Fruit fly (Drosophila melanogaster) whole organism, embryonic: ENCODE data around the gene CG31897.

Source experiments
- Abd-B ChIP-seq: fragments of 200-800 bp; sonication (Bioruptor generic); optimal IDR thresholded peaks from 2 replicates; lab custom pipeline; 2018; ENCODE audit warnings: missing biosample characterization, mild to moderate bottlenecking, missing genetic modification characterization, moderate library complexity
- Ada2b ChIP-seq: fragments of 200-800 bp; sonication (Bioruptor generic); IDR thresholded peaks from 2 replicates; pipeline ENCODE4 v1.3.6; 2022; ENCODE audit warnings: missing biosample characterization, missing genetic modification characterization
- Adf1 ChIP-seq: fragments of 200-800 bp; sonication (Bioruptor generic); IDR thresholded peaks from 2 replicates; pipeline ENCODE4 v1.3.6; 2022; ENCODE audit warnings: missing biosample characterization, missing genetic modification characterization
- Antp ChIP-seq: fragments of 200-800 bp; sonication (Bioruptor generic); optimal IDR thresholded peaks from 3 replicates; lab custom pipeline; 2016; ENCODE audit warnings: missing biosample characterization, missing genetic modification characterization
- B-H2 ChIP-seq: fragments of 200-800 bp; sonication (Bioruptor generic); optimal IDR thresholded peaks from 2 replicates; lab custom pipeline; 2018; ENCODE audit warnings: missing biosample characterization, mild to moderate bottlenecking, missing genetic modification characterization
- CG1024 ChIP-seq: fragments of 200-800 bp; sonication (Bioruptor generic); IDR thresholded peaks from 2 replicates; pipeline ENCODE4 v1.3.6; 2022; ENCODE audit warnings: missing biosample characterization, missing genetic modification characterization
- CG12769 ChIP-seq: fragments of 200-800 bp; sonication (Bioruptor generic); optimal IDR thresholded peaks from 2 replicates; lab custom pipeline; 2019; ENCODE audit warnings: missing biosample characterization, mild to moderate bottlenecking, missing genetic modification characterization, moderate library complexity
- CG12942 ChIP-seq: fragments of 200-800 bp; sonication (Bioruptor generic); optimal IDR thresholded peaks from 3 replicates; lab custom pipeline; 2016; ENCODE audit warnings: missing biosample characterization, missing genetic modification characterization
- CG14860 ChIP-seq: fragments of 200-800 bp; sonication (Bioruptor generic); IDR thresholded peaks from 3 replicates; pipeline ENCODE4 v1.3.6; 2022; ENCODE audit warnings: missing biosample characterization, missing genetic modification characterization; ENCODE audit not compliant: partially characterized antibody
- CG1529 ChIP-seq: fragments of 200-800 bp; sonication (Bioruptor generic); optimal IDR thresholded peaks from 3 replicates; lab custom pipeline; 2018; ENCODE audit warnings: missing biosample characterization, missing genetic modification characterization
- CG16813 ChIP-seq: fragments of 200-800 bp; sonication (Bioruptor generic); IDR thresholded peaks from 3 replicates; pipeline ENCODE4 v1.3.6; 2022; ENCODE audit warnings: missing biosample characterization, missing genetic modification characterization; ENCODE audit not compliant: partially characterized antibody
- CG2116 ChIP-seq: fragments of 200-800 bp; sonication (Bioruptor generic); optimal IDR thresholded peaks from 3 replicates; lab custom pipeline; 2018; ENCODE audit warnings: missing biosample characterization, mild to moderate bottlenecking, missing genetic modification characterization
- CG2202 ChIP-seq: fragments of 200-800 bp; sonication (Bioruptor generic); optimal IDR thresholded peaks from 2 replicates; lab custom pipeline; 2018; ENCODE audit warnings: missing biosample characterization, mild to moderate bottlenecking, missing genetic modification characterization
- CG3163 ChIP-seq: fragments of 200-800 bp; sonication (Bioruptor generic); optimal IDR thresholded peaks from 3 replicates; lab custom pipeline; 2016; ENCODE audit warnings: missing biosample characterization, missing genetic modification characterization
- CG32772 ChIP-seq: fragments of 200-800 bp; sonication (Bioruptor generic); IDR thresholded peaks from 2 replicates; pipeline ENCODE4 v1.3.6; 2022; ENCODE audit warnings: missing biosample characterization, missing genetic modification characterization
- CG6254 ChIP-seq: fragments of 200-800 bp; sonication (Bioruptor generic); optimal IDR thresholded peaks from 3 replicates; lab custom pipeline; 2017; ENCODE audit warnings: mild to moderate bottlenecking, missing biosample characterization, missing genetic modification reagents, missing genetic modification characterization
- CG8944 ChIP-seq: fragments of 200-800 bp; sonication (Bioruptor generic); optimal IDR thresholded peaks from 3 replicates; lab custom pipeline; 2016; ENCODE audit warnings: missing biosample characterization, missing genetic modification characterization
- CG9876 ChIP-seq: fragments of 200-800 bp; sonication (Bioruptor generic); optimal IDR thresholded peaks from 2 replicates; lab custom pipeline; 2016; ENCODE audit warnings: missing biosample characterization, missing genetic modification characterization
- D ChIP-seq, 2 experiments: fragments of 200-800 bp in 1 of 2; fragments of >200 bp in 1 of 2; sonication (Bioruptor generic) in 1 of 2; optimal IDR thresholded peaks; 2 replicates in 1 of 2; 3 replicates in 1 of 2; lab custom pipeline; 2017; ENCODE audit warnings: mild to moderate bottlenecking in 1 of 2, missing biosample characterization in 1 of 2, missing genetic modification characterization in 1 of 2, missing genetic modification reagents in 1 of 2
- D19A ChIP-seq: fragments of 200-800 bp; optimal IDR thresholded peaks from 3 replicates; lab custom pipeline; 2019; ENCODE audit warnings: missing biosample characterization, mild to moderate bottlenecking, missing genetic modification characterization, moderate library complexity
- E2f2 ChIP-seq: fragments of 200-800 bp; sonication (Bioruptor generic); IDR thresholded peaks from 2 replicates; pipeline ENCODE4 v1.3.6; 2022; ENCODE audit warnings: missing biosample characterization, missing genetic modification characterization
- Hr39 ChIP-seq: fragments of >200 bp; optimal IDR thresholded peaks from 2 replicates; lab custom pipeline; 2017
- Mrtf ChIP-seq: fragments of 200-800 bp; sonication (Bioruptor generic); IDR thresholded peaks from 3 replicates; pipeline ENCODE4 v1.3.6; 2022; ENCODE audit warnings: missing biosample characterization, missing genetic modification characterization
- NC2α ChIP-seq: fragments of 200-800 bp; sonication (Bioruptor generic); optimal IDR thresholded peaks from 2 replicates; lab custom pipeline; 2016; ENCODE audit warnings: missing biosample characterization, missing genetic modification characterization
- NfI ChIP-seq: fragments of 200-800 bp; sonication (Bioruptor generic); optimal IDR thresholded peaks from 3 replicates; lab custom pipeline; 2018; ENCODE audit warnings: missing biosample characterization, mild to moderate bottlenecking, missing genetic modification characterization, moderate library complexity
- Opbp ChIP-seq: fragments of 200-800 bp; sonication (Bioruptor generic); IDR thresholded peaks from 3 replicates; pipeline ENCODE4 v1.3.6; 2022; ENCODE audit warnings: missing biosample characterization, missing genetic modification characterization; ENCODE audit not compliant: partially characterized antibody
- Ptx1 ChIP-seq: fragments of 200-800 bp; sonication (Bioruptor generic); IDR thresholded peaks from 2 replicates; pipeline ENCODE4 v1.3.6; 2022; ENCODE audit warnings: missing biosample characterization, missing genetic modification characterization
- Trl ChIP-seq, 3 experiments: fragments of >200 bp in 2 of 3; fragments of 200-800 bp in 1 of 3; sonication (Bioruptor generic) in 1 of 3; optimal IDR thresholded peaks; 2 replicates in 1 of 3; 3 replicates in 2 of 3; lab custom pipeline; 2016 to 2017; ENCODE audit warnings: missing biosample characterization in 1 of 3, missing genetic modification characterization in 1 of 3
- ase ChIP-seq: fragments of 200-800 bp; sonication (Bioruptor generic); IDR thresholded peaks from 3 replicates; pipeline ENCODE4 v1.3.6; 2022; ENCODE audit warnings: missing biosample characterization, missing genetic modification characterization
- ato ChIP-seq: fragments of 200-800 bp; sonication (Bioruptor generic); IDR thresholded peaks from 2 replicates; pipeline ENCODE4 v1.3.6; 2022; ENCODE audit warnings: missing biosample characterization, missing genetic modification characterization; ENCODE audit not compliant: partially characterized antibody
- bsh ChIP-seq, 2 experiments: fragments of 200-800 bp; sonication (Bioruptor generic); optimal IDR thresholded peaks; 2 replicates each; lab custom pipeline; 2017 to 2018; ENCODE audit warnings: mild to moderate bottlenecking in 2 of 2, missing biosample characterization in 2 of 2, missing genetic modification characterization in 2 of 2, moderate library complexity in 1 of 2
- caup ChIP-seq: fragments of 200-800 bp; sonication (Bioruptor generic); optimal IDR thresholded peaks from 3 replicates; lab custom pipeline; 2017; ENCODE audit warnings: missing biosample characterization, mild to moderate bottlenecking, missing genetic modification characterization, moderate library complexity; ENCODE audit not compliant: severe bottlenecking
- chm ChIP-seq: fragments of 200-800 bp; sonication (Bioruptor generic); IDR thresholded peaks from 2 replicates; pipeline ENCODE4 v1.3.6; 2022; ENCODE audit warnings: missing biosample characterization, missing genetic modification characterization
- ci ChIP-seq: fragments of 200-800 bp; sonication (Bioruptor generic); IDR thresholded peaks from 3 replicates; pipeline ENCODE4 v1.3.6; 2022; ENCODE audit warnings: missing biosample characterization, missing genetic modification characterization
- corto ChIP-seq: fragments of 200-800 bp; sonication (Bioruptor generic); optimal IDR thresholded peaks from 2 replicates; lab custom pipeline; 2016; ENCODE audit warnings: missing biosample characterization, mild to moderate bottlenecking, missing genetic modification characterization, moderate library complexity
- gcm2 ChIP-seq: fragments of 200-800 bp; sonication (Bioruptor generic); optimal IDR thresholded peaks from 2 replicates; lab custom pipeline; 2016; ENCODE audit warnings: missing biosample characterization, missing genetic modification characterization
- nerfin-1 ChIP-seq: fragments of 200-800 bp; sonication (Bioruptor generic); optimal IDR thresholded peaks from 3 replicates; lab custom pipeline; 2019; ENCODE audit warnings: missing biosample characterization, mild to moderate bottlenecking, missing genetic modification characterization, moderate library complexity
- nom ChIP-seq: fragments of 200-800 bp; sonication (Bioruptor generic); optimal IDR thresholded peaks from 2 replicates; lab custom pipeline; 2017; ENCODE audit warnings: missing biosample characterization, missing genetic modification characterization, mild to moderate bottlenecking, moderate library complexity, missing genetic modification reagents
- otp ChIP-seq: fragments of 200-800 bp; sonication (Bioruptor generic); IDR thresholded peaks from 3 replicates; pipeline ENCODE4, ENCODE4 v1.3.6; 2022; ENCODE audit warnings: missing biosample characterization, missing genetic modification characterization
- pita ChIP-seq: fragments of 200-800 bp; sonication (Bioruptor generic); optimal IDR thresholded peaks from 2 replicates; lab custom pipeline; 2017; ENCODE audit warnings: missing biosample characterization, mild to moderate bottlenecking, missing genetic modification characterization
- rib ChIP-seq: fragments of 200-800 bp; sonication (Bioruptor generic); IDR thresholded peaks from 2 replicates; pipeline ENCODE4 v1.3.6; 2022; ENCODE audit warnings: missing biosample characterization, missing genetic modification characterization
- sens ChIP-seq: fragments of 200-800 bp; sonication (Bioruptor generic); peaks from one replicate; lab custom pipeline; 2016; ENCODE audit warnings: missing biosample characterization, missing genetic modification characterization
- sens-2 ChIP-seq: fragments of 200-800 bp; sonication (Bioruptor generic); IDR thresholded peaks from 2 replicates; pipeline ENCODE4 v1.3.6; 2022; ENCODE audit warnings: missing biosample characterization, missing genetic modification characterization
- sqz ChIP-seq: fragments of 200-800 bp; sonication (Bioruptor generic); optimal IDR thresholded peaks from 3 replicates; lab custom pipeline; 2018; ENCODE audit warnings: missing biosample characterization, mild to moderate bottlenecking, missing genetic modification characterization
- vvl ChIP-seq: fragments of 200-800 bp; sonication (Bioruptor generic); IDR thresholded peaks from 2 replicates; pipeline ENCODE4 v1.3.6; 2022; ENCODE audit warnings: missing biosample characterization, missing genetic modification characterization

Gene CG31897

DNA sequence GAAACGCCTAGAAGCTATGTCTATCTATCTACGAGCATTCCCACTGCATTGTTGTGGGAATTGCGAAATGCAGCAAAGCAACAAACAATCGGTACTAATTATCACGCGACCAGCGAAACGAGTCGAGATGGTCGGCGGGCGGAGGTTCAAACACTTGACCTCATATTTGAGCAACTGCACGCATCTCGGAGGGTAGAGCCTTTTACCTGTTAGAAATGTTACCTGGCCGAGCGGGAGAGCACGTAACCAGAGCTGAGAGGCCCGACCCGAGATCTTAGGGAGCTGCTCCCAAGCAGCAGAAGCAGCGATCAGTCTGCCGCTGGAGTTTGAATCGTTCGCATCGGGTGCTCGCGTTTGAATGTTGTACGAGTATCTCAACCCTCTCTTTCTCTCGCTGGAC lies 36.1 kb downstream of the CG31897 start (continued):
- TF ChIP-seq B-H2 = no peak
- TF ChIP-seq Ada2b (GFP tag; lab: Robert Waterston, UW) = no peak
- TF ChIP-seq caup (GFP tag; lab: Kevin White, UChicago) = no peak
- no peak for TF ChIP-seq pita (GFP tag; lab: Kevin White, UChicago)
- no peak for TF ChIP-seq corto
- TF ChIP-seq nerfin-1 (tag; lab: Kevin White, UChicago) = no peak
- TF ChIP-seq sens-2 (GFP tag; lab: Robert Waterston, UW) = no peak
- TF ChIP-seq CG14860 (GFP tag; lab: Robert Waterston, UW) = no peak; the same call in 2 of the 3 replicates
- TF ChIP-seq Abd-B = no peak
- no peak for TF ChIP-seq bsh (GFP tag; optimal IDR thresholded peaks at IDR 0.05; lab: Kevin White, UChicago)
- TF ChIP-seq gcm2 = no peak
- TF ChIP-seq otp (GFP tag; lab: Robert Waterston, UW) = no peak
- TF ChIP-seq Hr39 (lab: Kevin White, UChicago) = no peak
- TF ChIP-seq E2f2 = peak; percentile 30; the same call in 1 of the 2 replicates
- TF ChIP-seq nom (GFP tag; lab: Kevin White, UChicago) = no peak
- no peak for TF ChIP-seq CG1024 (GFP tag; lab: Robert Waterston, UW)
- no peak for TF ChIP-seq CG3163 (GFP tag; lab: Kevin White, UChicago)
- no peak for TF ChIP-seq Adf1 (GFP tag; lab: Robert Waterston, UW)
- no peak for TF ChIP-seq Ptx1
- TF ChIP-seq CG6254 (GFP tag; lab: Kevin White, UChicago) = no peak
- TF ChIP-seq rib (GFP tag; lab: Robert Waterston, UW) = no peak
- TF ChIP-seq ato (GFP tag; lab: Robert Waterston, UW) = no peak
- no peak for TF ChIP-seq D19A (tag; lab: Kevin White, UChicago)
- no peak for TF ChIP-seq sqz (GFP tag; lab: Kevin White, UChicago)
- TF ChIP-seq D (optimal IDR thresholded peaks at IDR 0.05; lab: Kevin White, UChicago) = peak; percentile 15
- TF ChIP-seq D (GFP tag; optimal IDR thresholded peaks at IDR 0.05; lab: Kevin White, UChicago) = no peak
- TF ChIP-seq CG1529 (GFP tag; lab: Kevin White, UChicago) = no peak
- TF ChIP-seq chm (GFP tag; lab: Robert Waterston, UW) = peak; percentile 46
- no peak for TF ChIP-seq NC2α (GFP tag; lab: Kevin White, UChicago)
- TF ChIP-seq CG2116 (GFP tag; lab: Kevin White, UChicago) = no peak
- no peak for TF ChIP-seq CG2202 (tag; lab: Kevin White, UChicago)
- TF ChIP-seq CG9876 = no peak
- TF ChIP-seq ase (GFP tag; lab: Robert Waterston, UW) = no peak
- TF ChIP-seq Opbp (GFP tag; lab: Robert Waterston, UW) = no peak
- TF ChIP-seq ci (GFP tag; lab: Robert Waterston, UW) = 0 out of 3 replicates have a peak, but pooled peaks have one; percentile 35
- TF ChIP-seq CG32772 (GFP tag; lab: Robert Waterston, UW) = no peak
- TF ChIP-seq vvl (GFP tag; lab: Robert Waterston, UW) = no peak
- TF ChIP-seq NfI (GFP tag; lab: Kevin White, UChicago) = no peak
- peak; percentile 84 for TF ChIP-seq CG12769 (tag; lab: Kevin White, UChicago)
- peak; percentile 9 for TF ChIP-seq sens (GFP tag; lab: Kevin White, UChicago)
- TF ChIP-seq CG12942 (GFP tag; lab: Kevin White, UChicago) = no peak
- TF ChIP-seq Trl (optimal IDR thresholded peaks at IDR 0.05; lab: Kevin White, UChicago) = peak; percentile 43 to 69
- no peak for TF ChIP-seq Trl (GFP tag; optimal IDR thresholded peaks at IDR 0.05; lab: Kevin White, UChicago)
- no peak for TF ChIP-seq Antp (GFP tag; lab: Kevin White, UChicago)
- TF ChIP-seq CG16813 (GFP tag; lab: Robert Waterston, UW) = no peak
- TF ChIP-seq Mrtf (GFP tag; lab: Robert Waterston, UW) = no peak
- no peak for TF ChIP-seq CG8944 (GFP tag; lab: Kevin White, UChicago)
- TF ChIP-seq, all 482 proteins: peak for 31
